Worm (Caenorhabditis elegans): ENCODE data around the gene F34D10.4.

The F34D10.4 gene

ce11 chrIII:3704967-3705366 lies 31.4 kb upstream of the F34D10.4 start, which contains the start of gene wdr-5.1 (continued):
- TF ChIP-seq efl-3 (GFP tag; optimal IDR thresholded peaks at IDR 0.05) = no peak
- no peak for TF ChIP-seq nhr-90 (tag; optimal IDR thresholded peaks at IDR 0.05; ENCODE audit: poor library complexity)
- no peak for TF ChIP-seq ceh-88 (GFP tag; IDR thresholded peaks at IDR 0.05)
- peak; percentile 21 to 47 for TF ChIP-seq lin-35 (GFP tag; optimal IDR thresholded peaks at IDR 0.05)
- TF ChIP-seq snu-23 (GFP tag; optimal IDR thresholded peaks at IDR 0.05) = peak; percentile 46
- no peak for TF ChIP-seq hlh-17 (GFP tag; optimal IDR thresholded peaks at IDR 0.05; ENCODE audit: borderline replicate concordance)
- TF ChIP-seq nhr-84 (tag; optimal IDR thresholded peaks at IDR 0.05) = no peak
- no peak for TF ChIP-seq aly-2 (tag; optimal IDR thresholded peaks at IDR 0.05)
- TF ChIP-seq ama-1 (optimal IDR thresholded peaks at IDR 0.05) = no peak
- no peak for TF ChIP-seq egl-13 (tag; optimal IDR thresholded peaks at IDR 0.05)
- TF ChIP-seq mep-1 (tag; optimal IDR thresholded peaks at IDR 0.05) = no peak
- TF ChIP-seq nhr-47 (tag; optimal IDR thresholded peaks at IDR 0.05) = peak; percentile 22
- TF ChIP-seq ces-1 (GFP tag; optimal IDR thresholded peaks at IDR 0.05) = no peak
- TF ChIP-seq mab-9 (GFP tag; IDR thresholded peaks at IDR 0.05) = no peak
- TF ChIP-seq nhr-85 (tag) = peak; percentile 26
- no peak for TF ChIP-seq unc-130 (tag; optimal IDR thresholded peaks at IDR 0.05)
- TF ChIP-seq hlh-4 (tag; optimal IDR thresholded peaks at IDR 0.05) = no peak

DNA sequence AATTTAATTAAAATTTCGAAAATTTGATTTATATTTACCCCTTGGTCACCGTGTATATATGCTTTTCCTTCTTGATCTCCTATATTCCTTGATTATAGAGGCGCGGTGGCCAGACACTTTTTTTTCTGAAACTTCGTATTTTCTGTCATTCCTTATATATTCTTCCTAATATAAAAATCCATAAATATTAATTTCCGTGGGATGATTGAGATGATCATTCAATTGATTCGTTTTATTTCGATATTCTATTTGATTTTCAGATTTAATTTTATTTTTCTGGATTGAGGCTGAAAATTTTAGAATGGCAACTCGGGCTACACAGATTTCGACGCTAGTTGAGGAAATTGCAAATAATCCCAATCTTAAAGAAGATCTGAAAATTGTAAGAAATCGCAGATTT lies 29.8 kb upstream of the F34D10.4 start, which contains the start of gene dph-1:
Gene dph-1 (plus strand): TSS at position 301 of the 400 bp plus-strand sequence.
- TF ChIP-seq sox-4 (tag; optimal IDR thresholded peaks at IDR 0.05) = no peak
- no peak for TF ChIP-seq Y116A8C.19 (tag; optimal IDR thresholded peaks at IDR 0.05; ENCODE audit: borderline replicate concordance)
- no peak for TF ChIP-seq ces-1 (GFP tag; optimal IDR thresholded peaks at IDR 0.05)
- TF ChIP-seq ceh-82 (tag; optimal IDR thresholded peaks at IDR 0.05) = no peak
- TF ChIP-seq aha-1 (tag; optimal IDR thresholded peaks at IDR 0.05) = no peak
- no peak for TF ChIP-seq nhr-85 (tag)
- TF ChIP-seq zag-1 (tag; optimal IDR thresholded peaks at IDR 0.05) = no peak
- no peak for TF ChIP-seq nhr-11 (tag; optimal IDR thresholded peaks at IDR 0.05)
- TF ChIP-seq unc-130 (tag; optimal IDR thresholded peaks at IDR 0.05) = no peak
- TF ChIP-seq dsc-1 (tag; optimal IDR thresholded peaks at IDR 0.05) = no peak
- TF ChIP-seq fkh-4 (tag; optimal IDR thresholded peaks at IDR 0.05; ENCODE audit: borderline replicate concordance) = no peak

DNA sequence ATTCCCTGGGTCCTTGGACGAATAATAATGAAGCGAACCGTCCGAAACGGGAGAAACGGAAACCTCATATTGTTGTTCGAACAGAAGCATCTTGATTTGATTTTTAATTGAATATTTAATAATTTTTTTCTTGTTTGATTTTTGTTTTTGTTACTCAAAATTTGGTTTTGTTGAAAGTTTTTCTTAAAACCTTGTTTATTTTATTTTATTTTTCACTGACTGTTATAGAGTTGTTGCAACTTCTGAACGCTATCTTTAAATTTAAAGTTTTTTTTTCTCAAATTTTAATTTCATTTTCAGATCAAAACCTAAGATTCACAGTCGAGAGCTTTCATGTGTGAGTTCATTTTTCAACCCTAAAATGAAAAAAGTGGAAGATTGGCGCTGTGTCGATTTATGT lies 27.4 kb upstream of the F34D10.4 start, which contains the start of gene alkb-8:
Gene alkb-8 (plus strand): TSS at position 301 of the 400 bp plus-strand sequence.
- TF ChIP-seq unc-98 (GFP tag; IDR thresholded peaks at IDR 0.05) (no peak), F16B12.6 (tag; optimal IDR thresholded peaks at IDR 0.05) (no peak), lir-3 (tag; optimal IDR thresholded peaks at IDR 0.05; ENCODE audit: poor library complexity) (no peak), dsc-1 (tag; optimal IDR thresholded peaks at IDR 0.05) (no peak), rnt-1 (tag; optimal IDR thresholded peaks at IDR 0.05) (no peak), hpl-2 (GFP tag; optimal IDR thresholded peaks at IDR 0.05) (no peak), nhr-237 (tag; optimal IDR thresholded peaks at IDR 0.05) (no peak), aly-2 (tag; optimal IDR thresholded peaks at IDR 0.05) (no peak), ceh-63 (GFP tag; optimal IDR thresholded peaks at IDR 0.05) (no peak), sox-4 (tag; optimal IDR thresholded peaks at IDR 0.05) (no peak), skn-1 (tag; optimal IDR thresholded peaks at IDR 0.05) (no peak), C16A3.4 (tag; optimal IDR thresholded peaks at IDR 0.05) (no peak), hlh-4 (tag; optimal IDR thresholded peaks at IDR 0.05) (no peak), nhr-20 (tag; optimal IDR thresholded peaks at IDR 0.05) (no peak), fkh-10 (GFP tag; optimal IDR thresholded peaks at IDR 0.05) (no peak)

DNA sequence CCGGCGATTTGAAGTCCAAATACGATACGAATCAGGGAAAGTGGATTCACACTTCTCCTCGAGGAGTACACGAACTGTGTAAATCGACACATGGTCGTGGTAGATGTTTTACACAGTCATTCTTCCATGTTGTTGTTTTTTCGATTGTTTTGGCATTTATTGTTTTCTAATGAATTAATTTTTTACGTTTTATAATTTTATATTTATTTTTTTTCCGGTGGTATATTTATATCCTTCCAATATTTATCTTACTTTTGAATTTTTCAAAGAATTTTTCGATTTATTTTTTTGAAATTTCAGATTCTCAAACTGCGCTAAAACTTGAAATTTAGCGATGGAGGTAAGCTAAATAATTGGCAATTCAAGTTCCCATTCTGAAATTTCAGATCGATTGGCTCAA lies 23.2 kb upstream of the F34D10.4 start, which contains the start of gene nrde-1:
Gene nrde-1 (plus strand): TSS at position 301 of the 400 bp plus-strand sequence.
- TF ChIP-seq nhr-85 (tag) (peak; percentile 42), sox-4 (tag; optimal IDR thresholded peaks at IDR 0.05) (no peak), nhr-90 (tag; optimal IDR thresholded peaks at IDR 0.05; ENCODE audit: poor library complexity) (no peak)

Measured in whole organism, L1 larva.